Fruit fly (Drosophila melanogaster) whole organism, wandering third instar larva: ENCODE data around the gene CG44098.

Experiments used
- Abd-B ChIP-seq: fragments of >200 bp; optimal IDR thresholded peaks from 2 replicates; lab custom pipeline; 2017; ENCODE audit warnings: missing biosample characterization, missing genetic modification characterization
- Hr83 ChIP-seq: fragments of 200-300 bp; sonication (Bioruptor generic); optimal IDR thresholded peaks from 2 replicates; lab custom pipeline; 2016; ENCODE audit warnings: missing biosample characterization, mild to moderate bottlenecking, missing genetic modification characterization, moderate library complexity; ENCODE audit not compliant: poor library complexity, severe bottlenecking
- OdsH ChIP-seq: fragments of 200-800 bp; sonication (Bioruptor generic); optimal IDR thresholded peaks from 2 replicates; lab custom pipeline; 2016; ENCODE audit warnings: missing biosample characterization, mild to moderate bottlenecking, missing genetic modification characterization
- br ChIP-seq: fragments of 200-800 bp; sonication (Bioruptor generic); optimal IDR thresholded peaks from 2 replicates; lab custom pipeline; 2016; ENCODE audit warnings: missing biosample characterization, missing genetic modification characterization
- dl ChIP-seq, 2 experiments: fragments of 175-275, 200-275 bp in 1 of 2; fragments of 200-275 bp in 1 of 2; sonication (Bioruptor generic); optimal IDR thresholded peaks; lab custom pipeline; 2018; ENCODE audit warnings: mild to moderate bottlenecking in 2 of 2, missing biosample characterization in 2 of 2, missing genetic modification characterization in 2 of 2, moderate library complexity in 2 of 2; ENCODE audit not compliant: partially characterized antibody in 2 of 2, insufficient read depth in 1 of 2
- dsf ChIP-seq: sonication (Bioruptor generic); optimal IDR thresholded peaks from 2 replicates; lab custom pipeline; 2016; ENCODE audit warnings: missing biosample characterization, missing genetic modification characterization, borderline replicate concordance
- jim ChIP-seq: fragments of 175-275, 200-325 bp; sonication (Bioruptor generic); optimal IDR thresholded peaks from 2 replicates; lab custom pipeline; 2016; ENCODE audit warnings: missing biosample characterization, mild to moderate bottlenecking, missing genetic modification characterization
- lola ChIP-seq: fragments of >200 bp; optimal IDR thresholded peaks from 2 replicates; lab custom pipeline; 2017; ENCODE audit warnings: missing biosample characterization, missing genetic modification characterization
- pan ChIP-seq: fragments of >200 bp; optimal IDR thresholded peaks from 2 replicates; lab custom pipeline; 2017
- sage ChIP-seq: fragments of 200-800 bp; sonication (Bioruptor generic); optimal IDR thresholded peaks from 2 replicates; lab custom pipeline; 2016; ENCODE audit warnings: missing biosample characterization, mild to moderate bottlenecking, missing genetic modification characterization
- usp ChIP-seq: fragments of >200 bp; optimal IDR thresholded peaks from 2 replicates; lab custom pipeline; 2017; ENCODE audit warnings: missing biosample characterization, missing genetic modification characterization

dm6 chr3R:4811124-4811935 is 38.3 kb upstream of the CG44098 start, which contains the start of gene Gmppb:
- no peak for TF ChIP-seq Hr83 (GFP tag; lab: Kevin White, UChicago)
- no peak for TF ChIP-seq Abd-B (GFP tag; lab: Kevin White, UChicago)
- TF ChIP-seq dl (GFP tag; optimal IDR thresholded peaks at IDR 0.05; lab: Kevin White, UChicago; ENCODE audit: insufficient read depth in 1 of 2, partially characterized antibody in 2 of 2): no peak
- TF ChIP-seq OdsH (GFP tag; lab: Kevin White, UChicago): no peak
- TF ChIP-seq jim (GFP tag; lab: Kevin White, UChicago): no peak
- TF ChIP-seq br (GFP tag; lab: Kevin White, UChicago): no peak
- TF ChIP-seq usp: no peak
- no peak for TF ChIP-seq lola (GFP tag; lab: Kevin White, UChicago)
- TF ChIP-seq dsf: no peak
- no peak for TF ChIP-seq pan (lab: Kevin White, UChicago)
- TF ChIP-seq sage (GFP tag; lab: Kevin White, UChicago): no peak
